Fruit fly (Drosophila melanogaster) whole organism, embryonic: ENCODE measurements around the gene CG33098.
A peak's percentile ranks its signal among the peaks of the same experiment; 100 is the strongest.

ENCODE experiments used
- Ada2b ChIP-seq: fragments of 200-800 bp; sonication (Bioruptor generic); IDR thresholded peaks from 2 replicates; pipeline ENCODE4 v1.3.6; 2022; ENCODE audit warnings: missing biosample characterization, missing genetic modification characterization
- Adf1 ChIP-seq: fragments of 200-800 bp; sonication (Bioruptor generic); IDR thresholded peaks from 2 replicates; pipeline ENCODE4 v1.3.6; 2022; ENCODE audit warnings: missing biosample characterization, missing genetic modification characterization
- CG10147 ChIP-seq: fragments of 200-800 bp; sonication (Bioruptor generic); optimal IDR thresholded peaks from 2 replicates; lab custom pipeline; 2019; ENCODE audit warnings: missing biosample characterization, mild to moderate bottlenecking, missing genetic modification characterization, moderate library complexity
- CG10267 ChIP-seq: fragments of 200-800 bp; sonication (Bioruptor generic); optimal IDR thresholded peaks from 2 replicates; lab custom pipeline; 2018; ENCODE audit warnings: missing biosample characterization, mild to moderate bottlenecking, missing genetic modification characterization, moderate library complexity
- CG10321 ChIP-seq: fragments of 200-800 bp; sonication (Bioruptor generic); IDR thresholded peaks from 2 replicates; pipeline ENCODE4 v1.3.6; 2022; ENCODE audit warnings: missing biosample characterization, missing genetic modification characterization
- CG10431 ChIP-seq: fragments of 200-800 bp; sonication (Bioruptor generic); optimal IDR thresholded peaks from 3 replicates; lab custom pipeline; 2018; ENCODE audit warnings: missing biosample characterization, mild to moderate bottlenecking, missing genetic modification characterization
- CG11398 ChIP-seq: fragments of 200-800 bp; sonication (Bioruptor generic); optimal IDR thresholded peaks from 2 replicates; lab custom pipeline; 2016; ENCODE audit warnings: missing biosample characterization, missing genetic modification characterization
- CG12155 ChIP-seq: fragments of 200-800 bp; sonication (Bioruptor generic); optimal IDR thresholded peaks from 3 replicates; lab custom pipeline; 2016; ENCODE audit warnings: missing biosample characterization, missing genetic modification characterization
- CG12391 ChIP-seq: fragments of 200-800 bp; sonication (Bioruptor generic); optimal IDR thresholded peaks from 3 replicates; lab custom pipeline; 2018; ENCODE audit warnings: missing biosample characterization, mild to moderate bottlenecking, missing genetic modification characterization, moderate library complexity
- CG12769 ChIP-seq: fragments of 200-800 bp; sonication (Bioruptor generic); optimal IDR thresholded peaks from 2 replicates; lab custom pipeline; 2019; ENCODE audit warnings: missing biosample characterization, mild to moderate bottlenecking, missing genetic modification characterization, moderate library complexity
- CG14050 ChIP-seq: fragments of 200-800 bp; sonication (Bioruptor generic); IDR thresholded peaks from 3 replicates; pipeline ENCODE4 v1.3.6; 2022; ENCODE audit warnings: missing biosample characterization, missing genetic modification characterization
- CG14667 ChIP-seq: fragments of 200-800 bp; sonication (Bioruptor generic); IDR thresholded peaks from 2 replicates; pipeline ENCODE4 v1.3.6; 2022; ENCODE audit warnings: missing biosample characterization, missing genetic modification characterization
- CG1602 ChIP-seq: fragments of 200-800 bp; sonication (Bioruptor generic); optimal IDR thresholded peaks from 3 replicates; lab custom pipeline; 2016; ENCODE audit warnings: missing biosample characterization, missing genetic modification characterization
- CG16813 ChIP-seq: fragments of 200-800 bp; sonication (Bioruptor generic); IDR thresholded peaks from 3 replicates; pipeline ENCODE4 v1.3.6; 2022; ENCODE audit warnings: missing biosample characterization, missing genetic modification characterization; ENCODE audit not compliant: partially characterized antibody
- CG18011 ChIP-seq: fragments of 200-800 bp; sonication (Bioruptor generic); optimal IDR thresholded peaks from 2 replicates; lab custom pipeline; 2017; ENCODE audit warnings: missing biosample characterization, missing genetic modification characterization, mild to moderate bottlenecking, moderate library complexity, missing genotype
- CG2116 ChIP-seq: fragments of 200-800 bp; sonication (Bioruptor generic); optimal IDR thresholded peaks from 3 replicates; lab custom pipeline; 2018; ENCODE audit warnings: missing biosample characterization, mild to moderate bottlenecking, missing genetic modification characterization
- CG2199 ChIP-seq: fragments of 200-800 bp; sonication (Bioruptor generic); IDR thresholded peaks from 3 replicates; pipeline ENCODE4 v1.3.6; 2022; ENCODE audit warnings: missing biosample characterization, missing genetic modification characterization
- CG3163 ChIP-seq: fragments of 200-800 bp; sonication (Bioruptor generic); optimal IDR thresholded peaks from 3 replicates; lab custom pipeline; 2016; ENCODE audit warnings: missing biosample characterization, missing genetic modification characterization
- CG32772 ChIP-seq: fragments of 200-800 bp; sonication (Bioruptor generic); IDR thresholded peaks from 2 replicates; pipeline ENCODE4 v1.3.6; 2022; ENCODE audit warnings: missing biosample characterization, missing genetic modification characterization
- CG33557 ChIP-seq: fragments of 200-800 bp; sonication (Bioruptor generic); optimal IDR thresholded peaks from 2 replicates; lab custom pipeline; 2019; ENCODE audit warnings: missing biosample characterization, mild to moderate bottlenecking, missing genetic modification characterization, moderate library complexity
- CG34376 ChIP-seq: fragments of 200-800 bp; sonication (Bioruptor generic); optimal IDR thresholded peaks from 2 replicates; lab custom pipeline; 2018; ENCODE audit warnings: missing biosample characterization, mild to moderate bottlenecking, missing genetic modification characterization
- CG4730 ChIP-seq: fragments of 200-800 bp; sonication (Bioruptor generic); IDR thresholded peaks from 2 replicates; pipeline ENCODE4 v1.3.6; 2022; ENCODE audit warnings: missing biosample characterization, missing genetic modification characterization
- CG7357 ChIP-seq: fragments of 200-800 bp; sonication (Bioruptor generic); IDR thresholded peaks from 3 replicates; pipeline ENCODE4 v1.3.6; 2022; ENCODE audit warnings: missing biosample characterization, missing genetic modification characterization
- CrebB ChIP-seq: fragments of 200-800 bp; sonication (Bioruptor generic); optimal IDR thresholded peaks from 3 replicates; lab custom pipeline; 2018; ENCODE audit warnings: missing biosample characterization, mild to moderate bottlenecking, missing genetic modification characterization
- D19A ChIP-seq: fragments of 200-800 bp; optimal IDR thresholded peaks from 3 replicates; lab custom pipeline; 2019; ENCODE audit warnings: missing biosample characterization, mild to moderate bottlenecking, missing genetic modification characterization, moderate library complexity
- E2f2 ChIP-seq: fragments of 200-800 bp; sonication (Bioruptor generic); IDR thresholded peaks from 2 replicates; pipeline ENCODE4 v1.3.6; 2022; ENCODE audit warnings: missing biosample characterization, missing genetic modification characterization
- Eip74EF ChIP-seq, 2 experiments: fragments of 200-800 bp in 1 of 2; fragments of >200 bp in 1 of 2; sonication (Bioruptor generic) in 1 of 2; optimal IDR thresholded peaks; 2 replicates each; lab custom pipeline; 2017 to 2019; ENCODE audit warnings: missing biosample characterization in 2 of 2, missing genetic modification characterization in 2 of 2, mild to moderate bottlenecking in 1 of 2, moderate library complexity in 1 of 2
- H2.0 ChIP-seq: fragments of 200-800 bp; sonication (Bioruptor generic); IDR thresholded peaks from 2 replicates; pipeline ENCODE4 v1.3.6; 2022; ENCODE audit warnings: missing biosample characterization, missing genetic modification characterization
- Hey ChIP-seq: fragments of 200-800 bp; sonication (Bioruptor generic); optimal IDR thresholded peaks from 3 replicates; lab custom pipeline; 2018; ENCODE audit warnings: missing biosample characterization, mild to moderate bottlenecking, missing genetic modification characterization
- HmgD ChIP-seq: fragments of 200-800 bp; sonication (Bioruptor generic); optimal IDR thresholded peaks from 3 replicates; lab custom pipeline; 2016; ENCODE audit warnings: missing biosample characterization, missing genetic modification characterization
- Pdp1 ChIP-seq, 2 experiments: fragments of 200-800 bp; sonication (Bioruptor generic); optimal IDR thresholded peaks; 3 replicates each; lab custom pipeline; 2016; ENCODE audit warnings: missing biosample characterization in 2 of 2, missing genetic modification characterization in 2 of 2, mild to moderate bottlenecking in 1 of 2, moderate library complexity in 1 of 2
- Sox102F ChIP-seq: fragments of 200-800 bp; sonication (Bioruptor generic); optimal IDR thresholded peaks from 2 replicates; lab custom pipeline; 2018; ENCODE audit warnings: missing biosample characterization, mild to moderate bottlenecking, missing genetic modification characterization, moderate library complexity
- Vsx1 ChIP-seq: fragments of 200-800 bp; sonication (Bioruptor generic); optimal IDR thresholded peaks from 2 replicates; lab custom pipeline; 2017; ENCODE audit warnings: missing biosample characterization, mild to moderate bottlenecking, missing genetic modification characterization, missing genetic modification reagents
- bbx ChIP-seq: fragments of 200-800 bp; sonication (Bioruptor generic); IDR thresholded peaks from 2 replicates; pipeline ENCODE4 v1.3.6; 2022; ENCODE audit warnings: missing biosample characterization, missing genetic modification characterization; ENCODE audit not compliant: partially characterized antibody
- da ChIP-seq: fragments of 200-800 bp; sonication (Bioruptor generic); optimal IDR thresholded peaks from 2 replicates; lab custom pipeline; 2016; ENCODE audit warnings: missing biosample characterization, missing genetic modification characterization
- dmrt11E ChIP-seq: fragments of 200-800 bp; sonication (Bioruptor generic); optimal IDR thresholded peaks from 3 replicates; lab custom pipeline; 2018; ENCODE audit warnings: missing biosample characterization, mild to moderate bottlenecking, missing genetic modification characterization, moderate library complexity
- exex ChIP-seq: fragments of 200-800 bp; sonication (Bioruptor generic); optimal IDR thresholded peaks from 4 replicates; lab custom pipeline; 2018; ENCODE audit warnings: missing biosample characterization, mild to moderate bottlenecking, missing genetic modification characterization, moderate library complexity
- mirr ChIP-seq: fragments of 200-800 bp; sonication (Bioruptor generic); optimal IDR thresholded peaks from 3 replicates; lab custom pipeline; 2018; ENCODE audit warnings: missing biosample characterization, mild to moderate bottlenecking, missing genetic modification characterization
- pros ChIP-seq: fragments of 200-800 bp; sonication (Bioruptor generic); optimal IDR thresholded peaks from 3 replicates; lab custom pipeline; 2019; ENCODE audit warnings: missing biosample characterization, mild to moderate bottlenecking, missing genetic modification characterization, moderate library complexity
- ro ChIP-seq: fragments of 200-800 bp; sonication (Bioruptor generic); IDR thresholded peaks from 2 replicates; pipeline ENCODE4 v1.3.6; 2022; ENCODE audit warnings: missing biosample characterization, missing genetic modification characterization
- row ChIP-seq: fragments of 200-800 bp; sonication (Bioruptor generic); IDR thresholded peaks from 3 replicates; pipeline ENCODE4 v1.3.6; 2022; ENCODE audit warnings: missing biosample characterization, missing genetic modification characterization
- salm ChIP-seq: fragments of 200-800 bp; sonication (Bioruptor generic); optimal IDR thresholded peaks from 2 replicates; lab custom pipeline; 2018; ENCODE audit warnings: missing biosample characterization, mild to moderate bottlenecking, missing genetic modification characterization
- scrt ChIP-seq: fragments of 200-800 bp; sonication (Bioruptor generic); optimal IDR thresholded peaks from 2 replicates; lab custom pipeline; 2018; ENCODE audit warnings: missing biosample characterization, mild to moderate bottlenecking, missing genetic modification characterization, moderate library complexity
- sens ChIP-seq: fragments of 200-800 bp; sonication (Bioruptor generic); peaks from one replicate; lab custom pipeline; 2016; ENCODE audit warnings: missing biosample characterization, missing genetic modification characterization
- sqz ChIP-seq: fragments of 200-800 bp; sonication (Bioruptor generic); optimal IDR thresholded peaks from 3 replicates; lab custom pipeline; 2018; ENCODE audit warnings: missing biosample characterization, mild to moderate bottlenecking, missing genetic modification characterization
- tap ChIP-seq: fragments of 200-800 bp; optimal IDR thresholded peaks from 3 replicates; lab custom pipeline; 2019; ENCODE audit warnings: missing biosample characterization, mild to moderate bottlenecking, missing genetic modification characterization, moderate library complexity

The CG33098 gene

dm6 chr3R:12405134-12405533 is 18.1 kb downstream of the CG33098 start:
- TF ChIP-seq D19A (tag; lab: Kevin White, UChicago) (peak; percentile 3), Adf1 (GFP tag; lab: Robert Waterston, UW) (no peak), exex (tag; lab: Kevin White, UChicago) (peak; percentile 92), Pdp1 (GFP tag; optimal IDR thresholded peaks at IDR 0.05; lab: Kevin White, UChicago) (no peak), CG7357 (no peak), ro (GFP tag; lab: Robert Waterston, UW) (no peak), pros (GFP tag; lab: Kevin White, UChicago) (no peak), CG10431 (no peak), salm (tag; lab: Kevin White, UChicago) (peak; percentile 2), CG10147 (GFP tag; lab: Kevin White, UChicago) (no peak), sqz (no peak), Ada2b (no peak), mirr (GFP tag; lab: Kevin White, UChicago) (peak; percentile 91), CG1602 (no peak), CG14050 (GFP tag; lab: Robert Waterston, UW) (no peak), CG34376 (peak; percentile 54), Vsx1 (GFP tag; lab: Kevin White, UChicago) (peak; percentile 48), CG32772 (GFP tag; lab: Robert Waterston, UW) (no peak), sens (peak; percentile 49), row (GFP tag; lab: Robert Waterston, UW) (no peak), CG14667 (GFP tag; lab: Robert Waterston, UW) (no peak), CG10267 (no peak), scrt (GFP tag; lab: Kevin White, UChicago) (no peak)

- 0 out of 2 replicates have a peak, but pooled peaks have one; percentile 8 for TF ChIP-seq bbx (GFP tag; lab: Robert Waterston, UW)
- TF ChIP-seq CG10321 (GFP tag; lab: Robert Waterston, UW), result no peak
Observed at dm6 chr3R:12405928-12406234, 18.9 kb downstream of the CG33098 start, which contains the start of gene Cyp9f2. Gene Cyp9f2 (minus strand): TSS chr3R:12406028.

dm6 chr3R:12406235-12407196 is 19.5 kb downstream of the CG33098 start, which contains the start of gene CG5167:
Gene CG5167 (plus strand): TSS chr3R:12406532.
- TF ChIP-seq CG34376 (peak; percentile 76), CG2116 (GFP tag; lab: Kevin White, UChicago) (peak; percentile 43), H2.0 (GFP tag; lab: Robert Waterston, UW) (no peak), mirr (GFP tag; lab: Kevin White, UChicago) (peak; percentile 54), CG2199 (GFP tag; lab: Robert Waterston, UW) (no peak), tap (peak; percentile 60), CG12391 (tag; lab: Kevin White, UChicago) (peak; percentile 72), CG12769 (tag; lab: Kevin White, UChicago) (no peak), Hey (tag; lab: Kevin White, UChicago) (no peak), dmrt11E (tag; lab: Kevin White, UChicago) (peak; percentile 42), CG11398 (GFP tag; lab: Kevin White, UChicago) (no peak), CG12155 (GFP tag; lab: Kevin White, UChicago) (peak; percentile 38), HmgD (GFP tag; lab: Kevin White, UChicago) (no peak), CG3163 (GFP tag; lab: Kevin White, UChicago) (no peak), Sox102F (GFP tag; lab: Kevin White, UChicago) (peak; percentile 38), da (GFP tag; lab: Kevin White, UChicago) (no peak), Eip74EF (GFP tag; optimal IDR thresholded peaks at IDR 0.05; lab: Kevin White, UChicago) (no peak), CG4730 (GFP tag; lab: Robert Waterston, UW) (peak; percentile 8; the same call in 1 of the 2 replicates), CG18011 (GFP tag; lab: Kevin White, UChicago) (no peak), row (GFP tag; lab: Robert Waterston, UW) (peak; percentile 70), CG16813 (GFP tag; lab: Robert Waterston, UW) (0 out of 3 replicates have a peak, but pooled peaks have one; percentile 8), CrebB (tag; lab: Kevin White, UChicago) (peak; percentile 31), CG33557 (GFP tag; lab: Kevin White, UChicago) (peak; percentile 19), E2f2 (GFP tag; lab: Robert Waterston, UW) (peak; percentile 50; the same call in 1 of the 2 replicates)
